Fruit fly (Drosophila melanogaster) whole organism, embryonic: ENCODE results near the gene CG14452.

Experiments
- Aef1 ChIP-seq: fragments of 200-800 bp; sonication (Bioruptor generic); IDR thresholded peaks from 3 replicates; pipeline ENCODE4 v1.3.6; 2022; ENCODE audit warnings: missing biosample characterization, missing genetic modification characterization
- B-H1 ChIP-seq: fragments of 200-800 bp; sonication (Bioruptor generic); IDR thresholded peaks from 3 replicates; pipeline ENCODE4 v1.3.6; 2022; ENCODE audit warnings: missing biosample characterization, missing genetic modification characterization
- Blimp-1 ChIP-seq: fragments of 200-800 bp; sonication (Bioruptor generic); optimal IDR thresholded peaks from 3 replicates; lab custom pipeline; 2018; ENCODE audit warnings: missing biosample characterization, missing genetic modification characterization, mild to moderate bottlenecking, moderate library complexity, missing genetic modification reagents
- Bteb2 ChIP-seq: fragments of 200-800 bp; sonication (Bioruptor generic); optimal IDR thresholded peaks from 2 replicates; lab custom pipeline; 2016; ENCODE audit warnings: missing biosample characterization, missing genetic modification characterization
- CG10431 ChIP-seq: fragments of 200-800 bp; sonication (Bioruptor generic); optimal IDR thresholded peaks from 3 replicates; lab custom pipeline; 2018; ENCODE audit warnings: missing biosample characterization, mild to moderate bottlenecking, missing genetic modification characterization
- CG1233 ChIP-seq: fragments of 200-800 bp; sonication (Bioruptor generic); optimal IDR thresholded peaks from 4 replicates; lab custom pipeline; 2018; ENCODE audit warnings: missing biosample characterization, mild to moderate bottlenecking, missing genetic modification characterization
- CG12744 ChIP-seq: fragments of 200-800 bp; sonication (Bioruptor generic); optimal IDR thresholded peaks from 2 replicates; lab custom pipeline; 2016; ENCODE audit warnings: missing biosample characterization, missing genetic modification characterization
- CG13894 ChIP-seq: fragments of 200-800 bp; sonication (Bioruptor generic); optimal IDR thresholded peaks from 3 replicates; lab custom pipeline; 2018; ENCODE audit warnings: missing biosample characterization, mild to moderate bottlenecking, missing genetic modification characterization, moderate library complexity
- CG14014 ChIP-seq: fragments of 200-800 bp; sonication (Bioruptor generic); IDR thresholded peaks from 2 replicates; pipeline ENCODE4 v1.3.6; 2022; ENCODE audit warnings: missing biosample characterization, missing genetic modification characterization
- CG17829 ChIP-seq: fragments of 200-800 bp; optimal IDR thresholded peaks from 2 replicates; lab custom pipeline; 2019; ENCODE audit warnings: missing biosample characterization, mild to moderate bottlenecking, missing genetic modification characterization, moderate library complexity
- CG1792 ChIP-seq: fragments of 200-800 bp; sonication (Bioruptor generic); optimal IDR thresholded peaks from 2 replicates; lab custom pipeline; 2016; ENCODE audit warnings: missing biosample characterization, missing genetic modification characterization
- CG3163 ChIP-seq: fragments of 200-800 bp; sonication (Bioruptor generic); optimal IDR thresholded peaks from 3 replicates; lab custom pipeline; 2016; ENCODE audit warnings: missing biosample characterization, missing genetic modification characterization
- CG32772 ChIP-seq: fragments of 200-800 bp; sonication (Bioruptor generic); IDR thresholded peaks from 2 replicates; pipeline ENCODE4 v1.3.6; 2022; ENCODE audit warnings: missing biosample characterization, missing genetic modification characterization
- CG34224 ChIP-seq: fragments of 200-800 bp; sonication (Bioruptor generic); IDR thresholded peaks from 3 replicates; pipeline ENCODE4 v1.3.6; 2022; ENCODE audit warnings: missing biosample characterization, missing genetic modification characterization; ENCODE audit not compliant: partially characterized antibody
- CG4360 ChIP-seq: fragments of 200-800 bp; sonication (Bioruptor generic); IDR thresholded peaks from 2 replicates; pipeline ENCODE4 v1.3.6; 2022; ENCODE audit warnings: missing biosample characterization, missing genetic modification characterization
- CG5180 ChIP-seq: fragments of 200-800 bp; sonication (Bioruptor generic); optimal IDR thresholded peaks from 3 replicates; lab custom pipeline; 2017; ENCODE audit warnings: missing biosample characterization, missing genetic modification characterization, mild to moderate bottlenecking, moderate library complexity, missing genetic modification reagents
- CG8089 ChIP-seq: fragments of 200-800 bp; sonication (Bioruptor generic); optimal IDR thresholded peaks from 3 replicates; lab custom pipeline; 2016; ENCODE audit warnings: missing biosample characterization, missing genetic modification characterization
- Eip74EF ChIP-seq, 2 experiments: fragments of 200-800 bp in 1 of 2; fragments of >200 bp in 1 of 2; sonication (Bioruptor generic) in 1 of 2; optimal IDR thresholded peaks; 2 replicates each; lab custom pipeline; 2017 to 2019; ENCODE audit warnings: missing biosample characterization in 2 of 2, missing genetic modification characterization in 2 of 2, mild to moderate bottlenecking in 1 of 2, moderate library complexity in 1 of 2
- Ets65A ChIP-seq: fragments of 200-800 bp; sonication (Bioruptor generic); peaks from one replicate; lab custom pipeline; 2016; ENCODE audit warnings: missing biosample characterization, missing genetic modification characterization
- Hand ChIP-seq: fragments of 200-800 bp; sonication (Bioruptor generic); optimal IDR thresholded peaks from 2 replicates; lab custom pipeline; 2017; ENCODE audit warnings: mild to moderate bottlenecking, missing biosample characterization, missing genetic modification reagents, missing genetic modification characterization
- Hsf ChIP-seq: fragments of 200-800 bp; sonication (Bioruptor generic); optimal IDR thresholded peaks from 3 replicates; lab custom pipeline; 2016; ENCODE audit warnings: missing biosample characterization, missing genetic modification characterization
- Lpt ChIP-seq: fragments of >200 bp; optimal IDR thresholded peaks from 2 replicates; lab custom pipeline; 2018; ENCODE audit warnings: missing biosample characterization, missing genetic modification characterization
- NC2α ChIP-seq: fragments of 200-800 bp; sonication (Bioruptor generic); optimal IDR thresholded peaks from 2 replicates; lab custom pipeline; 2016; ENCODE audit warnings: missing biosample characterization, missing genetic modification characterization
- Scr ChIP-seq: fragments of 200-800 bp; sonication (Bioruptor generic); IDR thresholded peaks from 2 replicates; pipeline ENCODE4 v1.3.6; 2022; ENCODE audit warnings: missing biosample characterization, missing genetic modification characterization; ENCODE audit not compliant: partially characterized antibody
- Spps ChIP-seq: fragments of 200-800 bp; sonication (Bioruptor generic); optimal IDR thresholded peaks from 2 replicates; lab custom pipeline; 2018; ENCODE audit warnings: missing biosample characterization, mild to moderate bottlenecking, missing genetic modification characterization
- bsh ChIP-seq, 2 experiments: fragments of 200-800 bp; sonication (Bioruptor generic); optimal IDR thresholded peaks; 2 replicates each; lab custom pipeline; 2017 to 2018; ENCODE audit warnings: mild to moderate bottlenecking in 2 of 2, missing biosample characterization in 2 of 2, missing genetic modification characterization in 2 of 2, moderate library complexity in 1 of 2
- chm ChIP-seq: fragments of 200-800 bp; sonication (Bioruptor generic); IDR thresholded peaks from 2 replicates; pipeline ENCODE4 v1.3.6; 2022; ENCODE audit warnings: missing biosample characterization, missing genetic modification characterization
- dmrt99B ChIP-seq: fragments of 200-800 bp; sonication (Bioruptor generic); optimal IDR thresholded peaks from 2 replicates; lab custom pipeline; 2018; ENCODE audit warnings: missing biosample characterization, mild to moderate bottlenecking, missing genetic modification characterization, moderate library complexity
- ftz-f1 ChIP-seq: fragments of 200-800 bp; sonication (Bioruptor generic); optimal IDR thresholded peaks from 2 replicates; lab custom pipeline; 2016; ENCODE audit warnings: missing biosample characterization, missing genetic modification characterization
- gce ChIP-seq: fragments of 200-800 bp; sonication (Bioruptor generic); IDR thresholded peaks from 3 replicates; pipeline ENCODE4 v1.3.6; 2022; ENCODE audit warnings: missing biosample characterization, missing genetic modification characterization
- gcm ChIP-seq: fragments of 200-800 bp; sonication (Bioruptor generic); optimal IDR thresholded peaks from 2 replicates; lab custom pipeline; 2019; ENCODE audit warnings: missing biosample characterization, mild to moderate bottlenecking, missing genetic modification characterization, moderate library complexity
- h ChIP-seq: fragments of >200 bp; optimal IDR thresholded peaks from 2 replicates; lab custom pipeline; 2017
- hkb ChIP-seq, 2 experiments: fragments of 200-800 bp in 1 of 2; fragments of >200 bp in 1 of 2; sonication (Bioruptor generic) in 1 of 2; IDR thresholded peaks in 1 of 2; optimal IDR thresholded peaks in 1 of 2; 2 replicates each; pipeline versions ENCODE4 v1.3.6 to Lab custom; 2017 to 2022; ENCODE audit warnings: missing biosample characterization in 1 of 2, missing genetic modification characterization in 1 of 2
- kah ChIP-seq: fragments of 200-800 bp; sonication (Bioruptor generic); optimal IDR thresholded peaks from 2 replicates; lab custom pipeline; 2018; ENCODE audit warnings: missing biosample characterization, mild to moderate bottlenecking, missing genetic modification characterization
- kay ChIP-seq: fragments of 200-800 bp; sonication (Bioruptor generic); optimal IDR thresholded peaks from 2 replicates; lab custom pipeline; 2016; ENCODE audit warnings: missing biosample characterization, missing genetic modification characterization
- ken ChIP-seq: fragments of 200-800 bp; sonication (Bioruptor generic); IDR thresholded peaks from 3 replicates; pipeline ENCODE4 v1.3.6; 2022; ENCODE audit warnings: missing biosample characterization, missing genetic modification characterization
- nerfin-2 ChIP-seq: fragments of 200-800 bp; sonication (Bioruptor generic); IDR thresholded peaks from 2 replicates; pipeline ENCODE4 v1.3.6; 2022; ENCODE audit warnings: missing biosample characterization, missing genetic modification characterization; ENCODE audit not compliant: partially characterized antibody
- pum ChIP-seq: fragments of 200-800 bp; sonication (Bioruptor generic); optimal IDR thresholded peaks from 2 replicates; lab custom pipeline; 2016; ENCODE audit warnings: missing biosample characterization, missing genetic modification characterization
- pzg ChIP-seq: fragments of 200-800 bp; sonication (Bioruptor generic); optimal IDR thresholded peaks from 3 replicates; lab custom pipeline; 2018; ENCODE audit warnings: missing biosample characterization, mild to moderate bottlenecking, missing genetic modification characterization, moderate library complexity
- ranshi ChIP-seq: fragments of 200-800 bp; sonication (Bioruptor generic); IDR thresholded peaks from 2 replicates; pipeline ENCODE4 v1.3.6; 2022; ENCODE audit warnings: missing biosample characterization, missing genetic modification characterization
- ro ChIP-seq: fragments of 200-800 bp; sonication (Bioruptor generic); IDR thresholded peaks from 2 replicates; pipeline ENCODE4 v1.3.6; 2022; ENCODE audit warnings: missing biosample characterization, missing genetic modification characterization
- salm ChIP-seq: fragments of 200-800 bp; sonication (Bioruptor generic); optimal IDR thresholded peaks from 2 replicates; lab custom pipeline; 2018; ENCODE audit warnings: missing biosample characterization, mild to moderate bottlenecking, missing genetic modification characterization
- sc ChIP-seq, 3 experiments: fragments of >200 bp in 2 of 3; fragments of 200-800 bp in 1 of 3; sonication (Bioruptor generic) in 1 of 3; optimal IDR thresholded peaks; 2 replicates in 2 of 3; 3 replicates in 1 of 3; lab custom pipeline; 2017; ENCODE audit warnings: mild to moderate bottlenecking in 1 of 3, missing biosample characterization in 1 of 3, missing genetic modification characterization in 1 of 3, missing genetic modification reagents in 1 of 3
- sr ChIP-seq: fragments of 200-800 bp; sonication (Bioruptor generic); IDR thresholded peaks from 3 replicates; pipeline ENCODE4 v1.3.6; 2022; ENCODE audit warnings: missing biosample characterization, missing genetic modification characterization
- trem ChIP-seq: fragments of 200-800 bp; optimal IDR thresholded peaks from 3 replicates; lab custom pipeline; 2019; ENCODE audit warnings: missing biosample characterization, mild to moderate bottlenecking, missing genetic modification characterization, moderate library complexity
- trh ChIP-seq: fragments of 200-800 bp; sonication (Bioruptor generic); optimal IDR thresholded peaks from 2 replicates; lab custom pipeline; 2016; ENCODE audit warnings: missing biosample characterization, missing genetic modification characterization
- vnd ChIP-seq: fragments of 200-800 bp; sonication (Bioruptor generic); IDR thresholded peaks from 3 replicates; pipeline ENCODE4 v1.3.6; 2022; ENCODE audit warnings: missing biosample characterization, missing genetic modification characterization; ENCODE audit not compliant: partially characterized antibody
- zen ChIP-seq: fragments of 200-800 bp; sonication (Bioruptor generic); optimal IDR thresholded peaks from 3 replicates; lab custom pipeline; 2018; ENCODE audit warnings: missing biosample characterization, mild to moderate bottlenecking, missing genetic modification characterization, moderate library complexity

The CG14452 gene

dm6 chr3L:22741389-22742120, 45.8 kb downstream of the CG14452 start, which contains the start of gene CG7369 (continued):
- peak; percentile 78 for TF ChIP-seq Aef1 (GFP tag; lab: Robert Waterston, UW)
- TF ChIP-seq CG10431 = peak; percentile 73
- TF ChIP-seq Ets65A = peak; percentile 98
- peak; percentile 74 for TF ChIP-seq CG14014 (GFP tag; lab: Robert Waterston, UW)
- TF ChIP-seq CG12744 = peak; percentile 26
- TF ChIP-seq trem (tag; lab: Kevin White, UChicago) = peak; percentile 60
- TF ChIP-seq Scr (GFP tag; lab: Robert Waterston, UW) = peak; percentile 88
- TF ChIP-seq Spps = peak; percentile 34
- peak; percentile 80 for TF ChIP-seq zen (tag; lab: Kevin White, UChicago)
- peak; percentile 84 for TF ChIP-seq chm
- TF ChIP-seq CG1792 (GFP tag; lab: Kevin White, UChicago) = peak; percentile 67
- TF ChIP-seq Eip74EF (GFP tag; optimal IDR thresholded peaks at IDR 0.05; lab: Kevin White, UChicago) = peak in 1 of 2 experiments; percentile 31
- no peak for TF ChIP-seq sc (optimal IDR thresholded peaks at IDR 0.05; lab: Kevin White, UChicago)
- TF ChIP-seq sc (GFP tag; optimal IDR thresholded peaks at IDR 0.05; lab: Kevin White, UChicago) = peak; percentile 76
- TF ChIP-seq h (lab: Kevin White, UChicago) = no peak
- peak; percentile 74 for TF ChIP-seq ken (GFP tag; lab: Robert Waterston, UW)
- TF ChIP-seq CG34224 (GFP tag; lab: Robert Waterston, UW) = peak; percentile 59; the same call in 2 of the 3 replicates
- no peak for TF ChIP-seq Hand (GFP tag; lab: Kevin White, UChicago)
- TF ChIP-seq Hsf = peak; percentile 89
- peak; percentile 68; the same call in 1 of the 2 replicates for TF ChIP-seq ranshi (GFP tag; lab: Robert Waterston, UW)
- peak; percentile 17 for TF ChIP-seq CG5180 (GFP tag; lab: Kevin White, UChicago)
- TF ChIP-seq CG3163 (GFP tag; lab: Kevin White, UChicago) = peak; percentile 42
- no peak for TF ChIP-seq Lpt (GFP tag; lab: Kevin White, UChicago)
- TF ChIP-seq ro (GFP tag; lab: Robert Waterston, UW) = peak; percentile 45; the same call in 1 of the 2 replicates
- TF ChIP-seq ftz-f1 (GFP tag; lab: Kevin White, UChicago) = peak; percentile 34
- peak; percentile 67 for TF ChIP-seq pum (GFP tag; lab: Kevin White, UChicago)
- TF ChIP-seq kay (GFP tag; lab: Kevin White, UChicago) = peak; percentile 76
- no peak for TF ChIP-seq kah (GFP tag; lab: Kevin White, UChicago)
- peak; percentile 69; the same call in 2 of the 3 replicates for TF ChIP-seq vnd (GFP tag; lab: Robert Waterston, UW)
- peak; percentile 6 for TF ChIP-seq sr (GFP tag; lab: Robert Waterston, UW)
- TF ChIP-seq CG4360 (GFP tag; lab: Robert Waterston, UW) = no peak
- TF ChIP-seq CG32772 = peak; percentile 79
- peak; percentile 25 for TF ChIP-seq CG8089 (GFP tag; lab: Kevin White, UChicago)
- peak; percentile 81 for TF ChIP-seq CG13894 (tag; lab: Kevin White, UChicago)
- TF ChIP-seq NC2α (GFP tag; lab: Kevin White, UChicago) = no peak
- TF ChIP-seq nerfin-2 (GFP tag; lab: Robert Waterston, UW) = peak; percentile 59
- peak; percentile 81 for TF ChIP-seq CG17829 (tag; lab: Kevin White, UChicago)
- TF ChIP-seq bsh (GFP tag; optimal IDR thresholded peaks at IDR 0.05; lab: Kevin White, UChicago) = peak; percentile 32 to 54
- TF ChIP-seq gce (GFP tag; lab: Robert Waterston, UW) = no peak
- peak; percentile 88 for TF ChIP-seq Blimp-1 (GFP tag; lab: Kevin White, UChicago)
- peak; percentile 55 for TF ChIP-seq gcm
- peak; percentile 76 for TF ChIP-seq dmrt99B (tag; lab: Kevin White, UChicago)
- TF ChIP-seq salm (tag; lab: Kevin White, UChicago) = peak; percentile 33
- peak; percentile 73 for TF ChIP-seq Bteb2 (GFP tag; lab: Kevin White, UChicago)
- TF ChIP-seq trh (GFP tag; lab: Kevin White, UChicago) = peak; percentile 67
- peak; percentile 58 for TF ChIP-seq B-H1 (GFP tag; lab: Robert Waterston, UW)
- TF ChIP-seq hkb (optimal IDR thresholded peaks at IDR 0.05; lab: Kevin White, UChicago) = peak; percentile 72
- peak; percentile 68 for TF ChIP-seq hkb (GFP tag; IDR thresholded peaks at IDR 0.05; lab: Robert Waterston, UW)
- TF ChIP-seq pzg (GFP tag; lab: Kevin White, UChicago) = peak; percentile 76
- TF ChIP-seq CG1233 (GFP tag; lab: Kevin White, UChicago) = peak; percentile 85
